Worm (Caenorhabditis elegans) whole organism, young adult: ENCODE results near the gene C18D11.6.
A peak's percentile ranks its signal among the peaks of the same experiment; 100 is the strongest.

Experiments used
- C06A6.2 ChIP-seq: fragments of 200-800 bp; sonication (Bioruptor generic); conservative IDR thresholded peaks from 2 replicates; pipeline ENCODE4 v1.3.6; 2022; ENCODE audit warnings: missing genetic modification characterization, missing compliant biosample characterization
- Y56A3A.18 ChIP-seq: fragments of 200-800 bp; sonication (Bioruptor generic); IDR thresholded peaks from 2 replicates; pipeline ENCODE4 v1.3.6; 2022; ENCODE audit warnings: missing genetic modification reagents, missing genetic modification characterization, missing compliant biosample characterization
- Y95B8A.8 ChIP-seq: fragments of 200-800 bp; sonication (Bioruptor generic); IDR thresholded peaks from 2 replicates; pipeline ENCODE4 v1.3.6; 2022; ENCODE audit warnings: missing genetic modification reagents, missing genetic modification characterization, missing compliant biosample characterization
- attf-3 ChIP-seq: fragments of 200-800 bp; sonication (Bioruptor generic); conservative IDR thresholded peaks from 2 replicates; pipeline ENCODE4 v1.3.6; 2022; ENCODE audit warnings: missing genetic modification reagents, missing genetic modification characterization, missing compliant biosample characterization
- cebp-1 ChIP-seq, 2 experiments: fragments of 200-800 bp in 1 of 2; sonication (Bioruptor generic) in 1 of 2; sonication (generic microtip) in 1 of 2; IDR thresholded peaks in 1 of 2; optimal IDR thresholded peaks in 1 of 2; 2 replicates each; pipeline versions ENCODE4 v1.3.6 to Lab custom; 2017 to 2022; ENCODE audit warnings: missing compliant biosample characterization in 2 of 2, missing genetic modification characterization in 2 of 2, mild to moderate bottlenecking in 1 of 2, missing genetic modification reagents in 1 of 2, moderate library complexity in 1 of 2
- fkh-3 ChIP-seq: sonication (generic microtip); optimal IDR thresholded peaks from 2 replicates; lab custom pipeline; 2016; ENCODE audit warnings: mild to moderate bottlenecking, missing genetic modification characterization, missing compliant biosample characterization
- lin-35 ChIP-seq, 3 experiments: fragments of 150-350 bp in 2 of 3; sonication (generic microtip) in 1 of 3; optimal IDR thresholded peaks; 2 replicates each; lab custom pipeline; 2014 to 2018; ENCODE audit warnings: missing biosample characterization in 3 of 3, missing genetic modification characterization in 3 of 3, missing genetic modification reagents in 3 of 3
- lsl-1 ChIP-seq: fragments of 200-800 bp; sonication (Bioruptor generic); optimal IDR thresholded peaks from 2 replicates; lab custom pipeline; 2018; ENCODE audit warnings: mild to moderate bottlenecking, missing genetic modification characterization, moderate library complexity, missing compliant biosample characterization
- lsy-27 ChIP-seq: sonication (generic microtip); optimal IDR thresholded peaks from 2 replicates; lab custom pipeline; 2017; ENCODE audit warnings: missing genetic modification characterization, mild to moderate bottlenecking, missing compliant biosample characterization, antibody characterized with exemption, missing genotype, borderline replicate concordance; ENCODE audit not compliant: insufficient read depth
- nhr-120 ChIP-seq: fragments of 200-800 bp; sonication (Bioruptor generic); IDR thresholded peaks from 2 replicates; pipeline ENCODE4 v1.3.6; 2022; ENCODE audit warnings: missing genetic modification characterization, missing compliant biosample characterization
- nhr-179 ChIP-seq: sonication (generic microtip); optimal IDR thresholded peaks from 2 replicates; lab custom pipeline; 2016; ENCODE audit warnings: mild to moderate bottlenecking, missing genetic modification characterization, missing compliant biosample characterization
- nhr-27 ChIP-seq: fragments of 200-800 bp; sonication (Bioruptor generic); optimal IDR thresholded peaks from 2 replicates; lab custom pipeline; 2018; ENCODE audit warnings: mild to moderate bottlenecking, missing genetic modification characterization, moderate library complexity, missing compliant biosample characterization
- nhr-90 ChIP-seq: sonication (generic microtip); optimal IDR thresholded peaks from 2 replicates; lab custom pipeline; 2016; ENCODE audit warnings: missing genotype, mild to moderate bottlenecking, missing genetic modification characterization, missing compliant biosample characterization
- rec-8 ChIP-seq, 2 experiments: sonication (generic microtip); optimal IDR thresholded peaks; 2 replicates each; lab custom pipeline; 2016; ENCODE audit warnings: mild to moderate bottlenecking in 2 of 2, missing genetic modification characterization in 2 of 2, missing genetic modification reagents in 2 of 2, missing genotype in 2 of 2, missing biosample characterization in 1 of 2, missing compliant biosample characterization in 1 of 2, moderate library complexity in 1 of 2
- snpc-1.3 ChIP-seq: sonication (generic microtip); optimal IDR thresholded peaks from 2 replicates; lab custom pipeline; 2017; ENCODE audit warnings: missing genetic modification characterization, mild to moderate bottlenecking, missing compliant biosample characterization, antibody characterized with exemption, moderate library complexity, missing genotype, missing genetic modification reagents; ENCODE audit not compliant: insufficient read depth
- snpc-3.4 ChIP-seq: sonication (generic microtip); optimal IDR thresholded peaks from 2 replicates; lab custom pipeline; 2017; ENCODE audit warnings: missing genetic modification characterization, mild to moderate bottlenecking, missing compliant biosample characterization, antibody characterized with exemption, moderate library complexity, missing genotype, missing genetic modification reagents
- tbx-9 ChIP-seq: sonication (generic microtip); optimal IDR thresholded peaks from 2 replicates; lab custom pipeline; 2016; ENCODE audit warnings: borderline replicate concordance, missing genetic modification characterization, inconsistent platforms, missing compliant biosample characterization
- tlf-1 ChIP-seq: fragments of 200-800 bp; sonication (Bioruptor generic); optimal IDR thresholded peaks from 2 replicates; lab custom pipeline; 2018; ENCODE audit warnings: mild to moderate bottlenecking, missing genetic modification characterization, missing compliant biosample characterization
- zfh-2 ChIP-seq: fragments of 200-800 bp; sonication (Bioruptor generic); conservative IDR thresholded peaks from 2 replicates; pipeline ENCODE4 v1.3.6; 2022; ENCODE audit warnings: missing genetic modification reagents, missing genetic modification characterization, missing compliant biosample characterization

Gene C18D11.6

DNA sequence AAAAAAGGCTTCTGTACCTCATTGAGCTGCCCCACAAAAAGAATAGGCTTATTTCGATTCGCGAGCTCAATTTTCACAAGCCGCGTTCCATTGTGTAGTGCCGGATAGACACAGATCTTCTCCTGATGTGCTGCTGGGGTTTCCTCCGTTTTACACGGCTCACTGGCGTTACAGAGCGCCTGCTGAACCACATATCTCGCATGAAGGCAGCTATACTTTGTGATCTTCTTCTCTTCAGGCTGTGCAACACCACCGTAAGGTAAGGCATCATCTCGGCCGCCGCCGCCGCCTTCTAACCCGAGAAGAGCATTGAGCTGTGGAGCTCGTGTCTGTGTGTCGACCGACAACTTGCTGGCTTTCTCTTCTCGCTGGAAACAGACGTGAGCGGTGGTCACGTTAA is 43.2 kb downstream of the C18D11.6 start:
- peak; percentile 60; the same call in 1 of the 2 replicates for TF ChIP-seq zfh-2 (GFP tag; lab: Robert Waterston, UW)
- TF ChIP-seq snpc-3.4 (tag; lab: Kevin White, UChicago) = no peak

DNA sequence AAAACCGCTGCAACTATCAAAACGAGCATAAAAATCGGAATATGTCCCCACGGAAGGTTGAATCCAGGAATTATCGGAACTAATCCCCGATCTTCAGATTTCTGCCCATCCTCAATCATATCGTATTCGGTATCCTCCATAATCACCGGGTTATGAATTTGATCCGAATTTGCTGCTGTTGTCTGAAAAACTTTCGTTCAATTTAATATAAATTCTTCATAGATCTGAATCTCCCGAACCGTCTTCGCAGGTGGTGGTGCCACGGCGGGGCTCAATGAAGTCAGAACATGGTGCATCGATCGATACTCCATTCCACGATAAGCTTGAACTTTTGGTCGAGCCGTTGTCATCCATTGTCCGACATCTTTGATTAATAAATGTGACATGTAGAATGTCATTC is 46.5 kb downstream of the C18D11.6 start:
- TF ChIP-seq lsl-1 (GFP tag; lab: Kevin White, UChicago) (no peak), tbx-9 (tag; lab: Kevin White, UChicago) (no peak), C06A6.2 (GFP tag; lab: Robert Waterston, UW) (no peak), tlf-1 (no peak), nhr-179 (tag; lab: Kevin White, UChicago) (no peak), nhr-27 (tag; lab: Kevin White, UChicago) (no peak), nhr-90 (tag; lab: Kevin White, UChicago) (no peak), snpc-1.3 (tag; lab: Kevin White, UChicago) (no peak), Y56A3A.18 (GFP tag; lab: Robert Waterston, UW) (no peak), lin-35 (GFP tag; optimal IDR thresholded peaks at IDR 0.05; lab: Kevin White, UChicago) (no peak), nhr-120 (GFP tag; lab: Robert Waterston, UW) (no peak), Y95B8A.8 (GFP tag; lab: Robert Waterston, UW) (no peak), rec-8 (tag; optimal IDR thresholded peaks at IDR 0.05; lab: Kevin White, UChicago) (no peak), lsy-27 (tag; lab: Kevin White, UChicago) (no peak), cebp-1 (GFP tag; IDR thresholded peaks at IDR 0.05; lab: Robert Waterston, UW) (no peak), cebp-1 (tag; optimal IDR thresholded peaks at IDR 0.05; lab: Kevin White, UChicago) (no peak), attf-3 (no peak), fkh-3 (no peak)
- TF ChIP-seq, all 124 proteins: peak for 0
